Fruit fly (Drosophila melanogaster) S2 (cell line): ENCODE measurements around the gene Nhe3.

Source experiments
- CG8478 ChIP-seq: fragments of >200 bp; optimal IDR thresholded peaks from 2 replicates; lab custom pipeline; 2018
- CTCF ChIP-seq, 2 experiments: fragments of >200 bp; optimal IDR thresholded peaks; 2 replicates each; lab custom pipeline; 2018

- TF ChIP-seq CG8478 (lab: Kevin White, UChicago) (no peak), CTCF (optimal IDR thresholded peaks at IDR 0.05; lab: Kevin White, UChicago) (no peak)
Measured at dm6 chr2L:6682909-6683308, 1.3 kb downstream of the Nhe3 start.
